Fruit fly (Drosophila melanogaster): ENCODE data around the gene CG15554.

Gene CG15554

dm6 chr3R:31101069-31101468 lies 24.9 kb upstream of the CG15554 start, which contains the start of gene CG15553:
TSS of gene CG15553 (minus strand) at chr3R:31101169.
- TF ChIP-seq hth (optimal IDR thresholded peaks at IDR 0.05) (no peak), Hmx (GFP tag; optimal IDR thresholded peaks at IDR 0.05) (no peak), CG31224 (GFP tag; IDR thresholded peaks at IDR 0.05) (no peak), zfh1 (GFP tag; IDR thresholded peaks at IDR 0.05) (no peak), CG10565 (GFP tag; optimal IDR thresholded peaks at IDR 0.05) (no peak), Hand (GFP tag; optimal IDR thresholded peaks at IDR 0.05) (no peak), Lpt (GFP tag; optimal IDR thresholded peaks at IDR 0.05) (no peak), org-1 (GFP tag; optimal IDR thresholded peaks at IDR 0.05) (no peak), CG34376 (GFP tag; optimal IDR thresholded peaks at IDR 0.05) (no peak), seq (GFP tag; IDR thresholded peaks at IDR 0.05) (no peak), kah (GFP tag; optimal IDR thresholded peaks at IDR 0.05) (no peak), z (GFP tag; IDR thresholded peaks at IDR 0.05) (no peak), CG6683 (GFP tag; optimal IDR thresholded peaks at IDR 0.05) (no peak), Fer3 (tag; optimal IDR thresholded peaks at IDR 0.05) (no peak), CTCF (GFP tag; optimal IDR thresholded peaks at IDR 0.05) (no peak), Camta (GFP tag; optimal IDR thresholded peaks at IDR 0.05) (no peak)

dm6 chr3R:31109126-31109525 lies 16.8 kb upstream of the CG15554 start, which contains the start of gene Mayo:
TSS of gene Mayo (minus strand) at chr3R:31109191.
- TF ChIP-seq CG4854 (GFP tag; optimal IDR thresholded peaks at IDR 0.05), result no peak
- no peak for TF ChIP-seq salm (tag; optimal IDR thresholded peaks at IDR 0.05)
- TF ChIP-seq Ets65A (GFP tag), result peak; percentile 36
- TF ChIP-seq chm (GFP tag; IDR thresholded peaks at IDR 0.05), result no peak
- no peak for TF ChIP-seq CG10462 (GFP tag; optimal IDR thresholded peaks at IDR 0.05)
- no peak for TF ChIP-seq D19A (tag; optimal IDR thresholded peaks at IDR 0.05)
- peak; percentile 67 for TF ChIP-seq GATAe (GFP tag; conservative IDR thresholded peaks at IDR 0.05)
- TF ChIP-seq CG17361 (GFP tag; IDR thresholded peaks at IDR 0.05), result no peak
- TF ChIP-seq CG4360 (GFP tag; IDR thresholded peaks at IDR 0.05), result no peak
- TF ChIP-seq Asciz (GFP tag; optimal IDR thresholded peaks at IDR 0.05), result no peak
- no peak for TF ChIP-seq CG4730 (GFP tag; IDR thresholded peaks at IDR 0.05)
- no peak for TF ChIP-seq CG7987 (GFP tag; optimal IDR thresholded peaks at IDR 0.05)
- no peak for TF ChIP-seq tin (GFP tag; optimal IDR thresholded peaks at IDR 0.05)
- TF ChIP-seq CG10654 (GFP tag; optimal IDR thresholded peaks at IDR 0.05), result no peak
- TF ChIP-seq CG13424 (tag; optimal IDR thresholded peaks at IDR 0.05), result no peak
- no peak for TF ChIP-seq HLH54F (GFP tag; optimal IDR thresholded peaks at IDR 0.05)
- TF ChIP-seq CG7271 (tag; optimal IDR thresholded peaks at IDR 0.05), result no peak
- TF ChIP-seq CG34224 (GFP tag; IDR thresholded peaks at IDR 0.05; ENCODE audit: partially characterized antibody), result no peak
- 0 out of 2 replicates have a peak, but pooled peaks have one; percentile 10 for TF ChIP-seq CG32532 (GFP tag; IDR thresholded peaks at IDR 0.05)
- TF ChIP-seq HHEX (GFP tag; optimal IDR thresholded peaks at IDR 0.05), result no peak
- TF ChIP-seq CG34376 (GFP tag; optimal IDR thresholded peaks at IDR 0.05), result peak; percentile 42
- TF ChIP-seq bcd (GFP tag; optimal IDR thresholded peaks at IDR 0.05), result no peak
- no peak for TF ChIP-seq pan (optimal IDR thresholded peaks at IDR 0.05)
- TF ChIP-seq pan (GFP tag; optimal IDR thresholded peaks at IDR 0.05 in 1 of 2, IDR thresholded peaks at IDR 0.05 in 1 of 2), result no peak
- TF ChIP-seq mirr (GFP tag; optimal IDR thresholded peaks at IDR 0.05), result peak; percentile 74
- 0 out of 3 replicates have a peak, but pooled peaks have one; percentile 24 for TF ChIP-seq CG6175 (GFP tag; IDR thresholded peaks at IDR 0.05)
- no peak for TF ChIP-seq Atf3 (GFP tag; optimal IDR thresholded peaks at IDR 0.05)
- no peak for TF ChIP-seq Dip2 (GFP tag; IDR thresholded peaks at IDR 0.05)
- no peak for TF ChIP-seq lilli (GFP tag; optimal IDR thresholded peaks at IDR 0.05)
- TF ChIP-seq z (GFP tag; IDR thresholded peaks at IDR 0.05), result no peak
- TF ChIP-seq Gug (GFP tag; IDR thresholded peaks at IDR 0.05), result no peak
- no peak for TF ChIP-seq CG4617 (GFP tag; optimal IDR thresholded peaks at IDR 0.05; ENCODE audit: borderline replicate concordance)
- no peak for TF ChIP-seq lola (GFP tag; optimal IDR thresholded peaks at IDR 0.05)
- no peak for TF ChIP-seq oc (tag; optimal IDR thresholded peaks at IDR 0.05)
- no peak for TF ChIP-seq CG2116 (GFP tag; optimal IDR thresholded peaks at IDR 0.05)
- no peak for TF ChIP-seq Six4 (GFP tag; optimal IDR thresholded peaks at IDR 0.05)
- no peak for TF ChIP-seq CG3163 (GFP tag; optimal IDR thresholded peaks at IDR 0.05)
- no peak for TF ChIP-seq Xrp1 (GFP tag; IDR thresholded peaks at IDR 0.05)
- peak; percentile 78 for TF ChIP-seq exex (tag; optimal IDR thresholded peaks at IDR 0.05)
